Fruit fly (Drosophila melanogaster) whole organism, prepupa: Measurements from ENCODE around the gene CG32719.

Experiments used
- Blimp-1 ChIP-seq: fragments of 200-800 bp; sonication (Bioruptor generic); optimal IDR thresholded peaks from 3 replicates; lab custom pipeline; 2017; ENCODE audit warnings: missing biosample characterization, missing genetic modification characterization, mild to moderate bottlenecking, moderate library complexity, missing genetic modification reagents
- CG10631 ChIP-seq: fragments of 200-800 bp; sonication (Bioruptor generic); optimal IDR thresholded peaks from 2 replicates; lab custom pipeline; 2016; ENCODE audit warnings: missing biosample characterization, missing genetic modification characterization
- CG10669 ChIP-seq: fragments of 200-800 bp; sonication (Bioruptor generic); optimal IDR thresholded peaks from 3 replicates; lab custom pipeline; 2018; ENCODE audit warnings: missing biosample characterization, mild to moderate bottlenecking, missing genetic modification characterization, moderate library complexity
- CG11294 ChIP-seq: fragments of 200-800 bp; sonication (Bioruptor generic); IDR thresholded peaks from 2 replicates; pipeline ENCODE4 v1.3.6; 2022; ENCODE audit warnings: missing biosample characterization, missing genetic modification characterization
- CG11762 ChIP-seq: fragments of 200-800 bp; sonication (Bioruptor generic); optimal IDR thresholded peaks from 3 replicates; lab custom pipeline; 2016; ENCODE audit warnings: missing biosample characterization, missing genetic modification characterization; ENCODE audit not compliant: insufficient read depth
- CG11902 ChIP-seq: fragments of 200-800 bp; sonication (Bioruptor generic); optimal IDR thresholded peaks from 3 replicates; lab custom pipeline; 2016; ENCODE audit warnings: missing biosample characterization, missing genetic modification characterization
- CG15336 ChIP-seq: fragments of 200-800 bp; sonication (Bioruptor generic); IDR thresholded peaks from 2 replicates; pipeline ENCODE4 v1.3.6; 2022; ENCODE audit warnings: missing biosample characterization, missing genetic modification characterization
- CG1621 ChIP-seq: fragments of 200-800 bp; sonication (Bioruptor generic); optimal IDR thresholded peaks from 3 replicates; lab custom pipeline; 2018; ENCODE audit warnings: missing biosample characterization, mild to moderate bottlenecking, missing genetic modification characterization
- CG16779 ChIP-seq: fragments of 200-800 bp; sonication (Bioruptor generic); optimal IDR thresholded peaks from 3 replicates; lab custom pipeline; 2017; ENCODE audit warnings: missing biosample characterization, mild to moderate bottlenecking, missing genetic modification characterization
- CG3032 ChIP-seq: fragments of 200-800 bp; optimal IDR thresholded peaks from 2 replicates; lab custom pipeline; 2019; ENCODE audit warnings: missing biosample characterization, mild to moderate bottlenecking, missing genetic modification characterization, moderate library complexity
- CG31627 ChIP-seq: fragments of 200-800 bp; sonication (Bioruptor generic); optimal IDR thresholded peaks from 3 replicates; lab custom pipeline; 2016; ENCODE audit warnings: missing biosample characterization, missing genetic modification characterization
- CG34406 ChIP-seq: fragments of 200-800 bp; sonication (Bioruptor generic); optimal IDR thresholded peaks from 3 replicates; lab custom pipeline; 2016; ENCODE audit warnings: missing biosample characterization, missing genetic modification characterization
- CG3919 ChIP-seq: fragments of 200-800 bp; sonication (Bioruptor generic); optimal IDR thresholded peaks from 3 replicates; lab custom pipeline; 2016; ENCODE audit warnings: missing biosample characterization, missing genetic modification characterization
- CG4318 ChIP-seq: fragments of 200-800 bp; sonication (Bioruptor generic); optimal IDR thresholded peaks from 3 replicates; lab custom pipeline; 2017; ENCODE audit warnings: missing biosample characterization, mild to moderate bottlenecking, missing genetic modification characterization
- CG6276 ChIP-seq: fragments of 200-800 bp; sonication (Bioruptor generic); optimal IDR thresholded peaks from 2 replicates; lab custom pipeline; 2017; ENCODE audit warnings: missing biosample characterization, mild to moderate bottlenecking, missing genetic modification characterization
- CG6792 ChIP-seq: fragments of 200-800 bp; sonication (Bioruptor generic); optimal IDR thresholded peaks from 3 replicates; lab custom pipeline; 2016; ENCODE audit warnings: missing biosample characterization, missing genetic modification characterization
- CG6808 ChIP-seq: fragments of 200-800 bp; sonication (Bioruptor generic); optimal IDR thresholded peaks from 3 replicates; lab custom pipeline; 2017; ENCODE audit warnings: missing biosample characterization, missing genetic modification characterization, mild to moderate bottlenecking, moderate library complexity, missing genetic modification reagents
- CG6854 ChIP-seq: fragments of 200-800 bp; sonication (Bioruptor generic); optimal IDR thresholded peaks from 2 replicates; lab custom pipeline; 2017; ENCODE audit warnings: missing biosample characterization, mild to moderate bottlenecking, missing genetic modification characterization
- CG7368 ChIP-seq: fragments of 200-800 bp; sonication (Bioruptor generic); optimal IDR thresholded peaks from 3 replicates; lab custom pipeline; 2016; ENCODE audit warnings: missing biosample characterization, missing genetic modification characterization
- CG8319 ChIP-seq: fragments of 200-800 bp; sonication (Bioruptor generic); optimal IDR thresholded peaks from 3 replicates; lab custom pipeline; 2016; ENCODE audit warnings: missing biosample characterization, missing genetic modification characterization
- CG9139 ChIP-seq: fragments of 200-800 bp; sonication (Bioruptor generic); optimal IDR thresholded peaks from 3 replicates; lab custom pipeline; 2017; ENCODE audit warnings: missing biosample characterization, mild to moderate bottlenecking, missing genetic modification characterization
- Eip75B ChIP-seq: fragments of 200-800 bp; sonication (Bioruptor generic); optimal IDR thresholded peaks from 3 replicates; lab custom pipeline; 2016; ENCODE audit warnings: missing biosample characterization, missing genetic modification characterization
- Eip78C ChIP-seq: fragments of 200-800 bp; sonication (Bioruptor generic); peaks from one replicate; lab custom pipeline; 2016; ENCODE audit warnings: missing biosample characterization, missing genetic modification characterization
- Eip93F ChIP-seq: fragments of 200-800 bp; sonication (Bioruptor generic); optimal IDR thresholded peaks from 2 replicates; lab custom pipeline; 2016; ENCODE audit warnings: missing biosample characterization, mild to moderate bottlenecking, missing genetic modification characterization
- Ets21C ChIP-seq: fragments of 200-800 bp; sonication (Bioruptor generic); optimal IDR thresholded peaks from 3 replicates; lab custom pipeline; 2016; ENCODE audit warnings: missing biosample characterization, missing genetic modification characterization
- Ets96B ChIP-seq: fragments of 200-800 bp; optimal IDR thresholded peaks from 2 replicates; lab custom pipeline; 2019; ENCODE audit warnings: missing biosample characterization, mild to moderate bottlenecking, missing genetic modification characterization, moderate library complexity
- Gug ChIP-seq: fragments of 200-800 bp; sonication (Bioruptor generic); IDR thresholded peaks from 2 replicates; pipeline ENCODE4 v1.3.6; 2022; ENCODE audit warnings: missing biosample characterization, missing genetic modification characterization
- Hr38 ChIP-seq: sonication (Bioruptor generic); optimal IDR thresholded peaks from 2 replicates; lab custom pipeline; 2016; ENCODE audit warnings: missing biosample characterization, missing genetic modification characterization
- Hr39 ChIP-seq: fragments of 200-800 bp; sonication (Bioruptor generic); optimal IDR thresholded peaks from 2 replicates; lab custom pipeline; 2016; ENCODE audit warnings: missing biosample characterization, missing genetic modification characterization
- Hr4 ChIP-seq: fragments of 200-800 bp; sonication (Bioruptor generic); optimal IDR thresholded peaks from 3 replicates; lab custom pipeline; 2016; ENCODE audit warnings: missing biosample characterization, missing genetic modification characterization
- Met ChIP-seq: fragments of 200-800 bp; sonication (Bioruptor generic); optimal IDR thresholded peaks from 3 replicates; lab custom pipeline; 2016; ENCODE audit warnings: missing biosample characterization, missing genetic modification characterization
- OdsH ChIP-seq: fragments of 200-800 bp; sonication (Bioruptor generic); optimal IDR thresholded peaks from 3 replicates; lab custom pipeline; 2016; ENCODE audit warnings: missing biosample characterization, missing genetic modification characterization
- Smox ChIP-seq: fragments of 200-800 bp; sonication (Bioruptor generic); optimal IDR thresholded peaks from 3 replicates; lab custom pipeline; 2016; ENCODE audit warnings: missing biosample characterization, missing genetic modification characterization
- Sox102F ChIP-seq: fragments of 200-800 bp; sonication (Bioruptor generic); optimal IDR thresholded peaks from 2 replicates; lab custom pipeline; 2016; ENCODE audit warnings: missing biosample characterization, mild to moderate bottlenecking, missing genetic modification characterization
- Sox15 ChIP-seq: fragments of 200-800 bp; sonication (Bioruptor generic); optimal IDR thresholded peaks from 3 replicates; lab custom pipeline; 2016; ENCODE audit warnings: missing biosample characterization, missing genetic modification characterization
- achi ChIP-seq: fragments of 200-800 bp; sonication (Bioruptor generic); optimal IDR thresholded peaks from 3 replicates; lab custom pipeline; 2016; ENCODE audit warnings: missing biosample characterization, missing genetic modification characterization
- acj6 ChIP-seq: fragments of 200-800 bp; sonication (Bioruptor generic); optimal IDR thresholded peaks from 3 replicates; lab custom pipeline; 2016; ENCODE audit warnings: missing biosample characterization, missing genetic modification characterization
- dac ChIP-seq: fragments of 200-800 bp; sonication (Bioruptor generic); optimal IDR thresholded peaks from 2 replicates; lab custom pipeline; 2017; ENCODE audit warnings: missing biosample characterization, mild to moderate bottlenecking, missing genetic modification characterization
- dsx ChIP-seq: fragments of 200-800 bp; optimal IDR thresholded peaks from 3 replicates; lab custom pipeline; 2019; ENCODE audit warnings: missing biosample characterization, mild to moderate bottlenecking, missing genetic modification characterization, moderate library complexity; ENCODE audit not compliant: poor library complexity, severe bottlenecking
- eg ChIP-seq: fragments of 200-800 bp; sonication (Bioruptor generic); IDR thresholded peaks from 3 replicates; pipeline ENCODE4 v1.3.6; 2022; ENCODE audit warnings: missing biosample characterization, missing genetic modification characterization
- fd59A ChIP-seq: fragments of 200-800 bp; sonication (Bioruptor generic); optimal IDR thresholded peaks from 2 replicates; lab custom pipeline; 2017; ENCODE audit warnings: missing biosample characterization, mild to moderate bottlenecking, missing genetic modification characterization, missing genetic modification reagents
- net ChIP-seq: fragments of 200-800 bp; sonication (Bioruptor generic); optimal IDR thresholded peaks from 3 replicates; lab custom pipeline; 2016; ENCODE audit warnings: missing biosample characterization, missing genetic modification characterization
- pdm3 ChIP-seq: fragments of 200-800 bp; sonication (Bioruptor generic); optimal IDR thresholded peaks from 3 replicates; lab custom pipeline; 2016; ENCODE audit warnings: missing biosample characterization, missing genetic modification characterization
- salr ChIP-seq, 2 experiments: fragments of 200-800 bp; sonication (Bioruptor generic); optimal IDR thresholded peaks; 3 replicates each; lab custom pipeline; 2016 to 2018; ENCODE audit warnings: missing biosample characterization in 2 of 2, missing genetic modification characterization in 2 of 2, mild to moderate bottlenecking in 1 of 2
- spab ChIP-seq: fragments of 200-800 bp; sonication (Bioruptor generic); optimal IDR thresholded peaks from 2 replicates; lab custom pipeline; 2017; ENCODE audit warnings: missing biosample characterization, mild to moderate bottlenecking, missing genetic modification characterization, missing genetic modification reagents
- ss ChIP-seq, 2 experiments: fragments of 200-800 bp; sonication (Bioruptor generic); optimal IDR thresholded peaks; 2 replicates in 1 of 2; 3 replicates in 1 of 2; lab custom pipeline; 2017 to 2018; ENCODE audit warnings: mild to moderate bottlenecking in 2 of 2, missing biosample characterization in 2 of 2, missing genetic modification characterization in 2 of 2, moderate library complexity in 1 of 2
- svp ChIP-seq: fragments of 200-800 bp; sonication (Bioruptor generic); peaks from one replicate; lab custom pipeline; 2016; ENCODE audit warnings: missing biosample characterization, missing genetic modification characterization
- topi ChIP-seq: fragments of 200-800 bp; sonication (Bioruptor generic); optimal IDR thresholded peaks from 3 replicates; lab custom pipeline; 2016; ENCODE audit warnings: missing biosample characterization, missing genetic modification characterization
- vri ChIP-seq: fragments of 200-800 bp; sonication (Bioruptor generic); optimal IDR thresholded peaks from 3 replicates; lab custom pipeline; 2016; ENCODE audit warnings: missing biosample characterization, mild to moderate bottlenecking, missing genetic modification characterization

Gene CG32719

DNA sequence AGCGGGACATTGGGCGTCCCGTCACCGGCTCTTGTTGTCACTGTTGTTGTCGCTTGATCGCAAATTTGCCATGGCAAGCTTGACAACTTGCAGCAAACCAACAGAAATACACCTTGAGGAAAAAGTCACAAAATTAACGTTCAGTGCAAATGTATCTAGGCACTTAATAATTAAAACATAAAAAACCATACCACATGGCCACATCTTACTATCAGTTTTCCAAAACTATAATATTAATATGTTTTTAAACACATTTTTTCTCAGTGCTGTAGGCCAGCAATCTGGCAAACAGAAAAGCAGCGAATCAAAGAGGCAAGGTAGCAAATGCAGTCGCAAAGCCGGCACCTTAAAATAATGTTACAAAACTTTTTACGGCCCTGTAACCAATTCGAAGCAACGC is 1.4 kb downstream of the CG32719 start (continued):
- TF ChIP-seq CG9139 (GFP tag; lab: Kevin White, UChicago) (no peak), dac (no peak), acj6 (GFP tag; lab: Kevin White, UChicago) (peak; percentile 0), Ets21C (GFP tag; lab: Kevin White, UChicago) (no peak), CG7368 (no peak), Eip78C (GFP tag; lab: Kevin White, UChicago) (peak; percentile 84), Hr39 (GFP tag; lab: Kevin White, UChicago) (peak; percentile 8), CG11294 (GFP tag; lab: Robert Waterston, UW) (no peak)

DNA sequence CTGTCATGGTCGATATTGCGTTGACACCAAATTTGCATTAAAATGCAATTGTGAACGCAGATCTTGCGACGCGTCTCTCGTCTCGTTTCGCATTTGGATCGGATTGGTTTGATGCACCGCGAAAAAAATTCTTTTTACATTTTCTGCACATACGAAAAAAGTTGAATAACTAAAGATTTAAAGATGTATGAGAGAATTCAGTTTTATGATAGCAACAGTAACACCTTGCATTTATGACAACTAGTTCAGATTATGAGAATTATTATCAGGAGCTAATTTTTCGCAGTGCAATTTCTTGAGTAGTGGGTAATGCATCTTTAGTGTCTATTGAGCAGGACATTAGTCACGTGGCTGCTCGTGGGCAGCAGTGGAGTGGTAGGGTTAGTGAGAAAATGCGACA is 3.9 kb downstream of the CG32719 start:
- peak; percentile 19 for TF ChIP-seq Ets21C (GFP tag; lab: Kevin White, UChicago)
- no peak for TF ChIP-seq CG16779 (tag; lab: Kevin White, UChicago)
- no peak for TF ChIP-seq Blimp-1 (GFP tag; lab: Kevin White, UChicago)
- peak; percentile 50; the same call in 1 of the 2 replicates for TF ChIP-seq Gug (GFP tag; lab: Robert Waterston, UW)
- TF ChIP-seq acj6 (GFP tag; lab: Kevin White, UChicago): peak; percentile 67
- peak; percentile 62 for TF ChIP-seq CG3032
- TF ChIP-seq ss (GFP tag; optimal IDR thresholded peaks at IDR 0.05; lab: Kevin White, UChicago): peak; percentile 21 to 36
- TF ChIP-seq CG6792 (GFP tag; lab: Kevin White, UChicago): peak; percentile 56
- peak; percentile 27 to 59 for TF ChIP-seq salr (GFP tag; optimal IDR thresholded peaks at IDR 0.05; lab: Kevin White, UChicago)
- peak; percentile 51; the same call in 1 of the 2 replicates for TF ChIP-seq CG15336 (GFP tag; lab: Robert Waterston, UW)
- peak; percentile 77 for TF ChIP-seq pdm3
- peak; percentile 71 for TF ChIP-seq topi (GFP tag; lab: Kevin White, UChicago)
- TF ChIP-seq fd59A (GFP tag; lab: Kevin White, UChicago): peak; percentile 72
- TF ChIP-seq CG11902 (GFP tag; lab: Kevin White, UChicago): peak; percentile 23
- peak; percentile 18 for TF ChIP-seq CG8319 (GFP tag; lab: Kevin White, UChicago)
- peak; percentile 60 for TF ChIP-seq Hr39 (GFP tag; lab: Kevin White, UChicago)
- peak; percentile 70 for TF ChIP-seq achi (GFP tag; lab: Kevin White, UChicago)
- peak; percentile 68 for TF ChIP-seq OdsH
- peak; percentile 69 for TF ChIP-seq CG10669 (GFP tag; lab: Kevin White, UChicago)
- peak; percentile 43 for TF ChIP-seq CG11762 (GFP tag; lab: Kevin White, UChicago)
- peak; percentile 46 for TF ChIP-seq Smox (GFP tag; lab: Kevin White, UChicago)
- TF ChIP-seq CG4318: peak; percentile 48
- TF ChIP-seq CG3919: peak; percentile 73
- peak; percentile 63 for TF ChIP-seq eg (GFP tag; lab: Robert Waterston, UW)
- peak; percentile 74 for TF ChIP-seq Ets96B
- TF ChIP-seq Hr4: peak; percentile 64
- TF ChIP-seq net: peak; percentile 62
- peak; percentile 45 for TF ChIP-seq CG6808 (GFP tag; lab: Kevin White, UChicago)
- peak; percentile 21 for TF ChIP-seq CG6276
- peak; percentile 79 for TF ChIP-seq CG10631 (GFP tag; lab: Kevin White, UChicago)
- TF ChIP-seq dac: peak; percentile 16
- TF ChIP-seq Sox15: peak; percentile 3
- TF ChIP-seq CG1621 (tag; lab: Kevin White, UChicago): peak; percentile 68
- no peak for TF ChIP-seq Hr38 (GFP tag; lab: Kevin White, UChicago)
- peak; percentile 55 for TF ChIP-seq Sox102F (GFP tag; lab: Kevin White, UChicago)
- TF ChIP-seq CG34406 (GFP tag; lab: Kevin White, UChicago): peak; percentile 49
- peak; percentile 40 for TF ChIP-seq dsx
- peak; percentile 65 for TF ChIP-seq CG31627 (GFP tag; lab: Kevin White, UChicago)
- no peak for TF ChIP-seq Eip93F (GFP tag; lab: Kevin White, UChicago)
- TF ChIP-seq svp (GFP tag; lab: Kevin White, UChicago): peak; percentile 75
- peak; percentile 71 for TF ChIP-seq Eip75B (GFP tag; lab: Kevin White, UChicago)
- no peak for TF ChIP-seq CG11294 (GFP tag; lab: Robert Waterston, UW)
- peak; percentile 52 for TF ChIP-seq spab (GFP tag; lab: Kevin White, UChicago)
- peak; percentile 73 for TF ChIP-seq Met (GFP tag; lab: Kevin White, UChicago)
- TF ChIP-seq CG9139 (GFP tag; lab: Kevin White, UChicago): no peak
- TF ChIP-seq Eip78C (GFP tag; lab: Kevin White, UChicago): peak; percentile 92
- TF ChIP-seq vri (GFP tag; lab: Kevin White, UChicago): peak; percentile 35
- TF ChIP-seq CG6854 (GFP tag; lab: Kevin White, UChicago): no peak
